Fruit fly (Drosophila melanogaster) whole organism, wandering third instar larva: ENCODE measurements around the gene BBS1.

Experiments used
- CG32264 ChIP-seq: fragments of 200-800 bp; sonication (Bioruptor generic); optimal IDR thresholded peaks from 2 replicates; lab custom pipeline; 2016; ENCODE audit warnings: missing biosample characterization, missing genetic modification characterization
- Dfd ChIP-seq: fragments of >200 bp; optimal IDR thresholded peaks from 2 replicates; lab custom pipeline; 2017; ENCODE audit warnings: missing biosample characterization, missing genetic modification characterization
- Hr78 ChIP-seq: fragments of >200 bp; optimal IDR thresholded peaks from 2 replicates; lab custom pipeline; 2017; ENCODE audit warnings: missing biosample characterization, missing genetic modification characterization
- Myc ChIP-seq: fragments of >200 bp; optimal IDR thresholded peaks from 2 replicates; lab custom pipeline; 2017
- OdsH ChIP-seq: fragments of 200-800 bp; sonication (Bioruptor generic); optimal IDR thresholded peaks from 2 replicates; lab custom pipeline; 2016; ENCODE audit warnings: missing biosample characterization, mild to moderate bottlenecking, missing genetic modification characterization
- dsf ChIP-seq: sonication (Bioruptor generic); optimal IDR thresholded peaks from 2 replicates; lab custom pipeline; 2016; ENCODE audit warnings: missing biosample characterization, missing genetic modification characterization, borderline replicate concordance
- h ChIP-seq: fragments of 200-800 bp; sonication (Bioruptor generic); optimal IDR thresholded peaks from 3 replicates; lab custom pipeline; 2016; ENCODE audit warnings: missing biosample characterization, mild to moderate bottlenecking, missing genetic modification characterization
- jim ChIP-seq: fragments of 175-275, 200-325 bp; sonication (Bioruptor generic); optimal IDR thresholded peaks from 2 replicates; lab custom pipeline; 2016; ENCODE audit warnings: missing biosample characterization, mild to moderate bottlenecking, missing genetic modification characterization
- lola ChIP-seq: fragments of >200 bp; optimal IDR thresholded peaks from 2 replicates; lab custom pipeline; 2017; ENCODE audit warnings: missing biosample characterization, missing genetic modification characterization
- rgr ChIP-seq: fragments of 200-800 bp; sonication (Bioruptor generic); optimal IDR thresholded peaks from 3 replicates; lab custom pipeline; 2016; ENCODE audit warnings: missing biosample characterization, mild to moderate bottlenecking, missing genetic modification characterization
- sage ChIP-seq: fragments of 200-800 bp; sonication (Bioruptor generic); optimal IDR thresholded peaks from 2 replicates; lab custom pipeline; 2016; ENCODE audit warnings: missing biosample characterization, mild to moderate bottlenecking, missing genetic modification characterization
- tai ChIP-seq: sonication (Bioruptor generic); optimal IDR thresholded peaks from 2 replicates; lab custom pipeline; 2016; ENCODE audit warnings: missing biosample characterization, missing genetic modification characterization
- woc ChIP-seq: sonication (Bioruptor generic); optimal IDR thresholded peaks from 2 replicates; lab custom pipeline; 2016; ENCODE audit warnings: missing biosample characterization, mild to moderate bottlenecking, missing genetic modification characterization

- TF ChIP-seq CG32264 (GFP tag; lab: Kevin White, UChicago): no peak
- no peak for TF ChIP-seq jim (GFP tag; lab: Kevin White, UChicago)
- peak; percentile 62 for TF ChIP-seq OdsH (GFP tag; lab: Kevin White, UChicago)
- no peak for TF ChIP-seq Hr78 (GFP tag; lab: Kevin White, UChicago)
- TF ChIP-seq woc: peak; percentile 33
- no peak for TF ChIP-seq dsf (GFP tag; lab: Kevin White, UChicago)
- TF ChIP-seq Dfd (GFP tag; lab: Kevin White, UChicago): no peak
- no peak for TF ChIP-seq lola (GFP tag; lab: Kevin White, UChicago)
- TF ChIP-seq h: peak; percentile 63
- TF ChIP-seq Myc (lab: Kevin White, UChicago): no peak
- peak; percentile 42 for TF ChIP-seq rgr (GFP tag; lab: Kevin White, UChicago)
- TF ChIP-seq sage: no peak
- no peak for TF ChIP-seq tai (GFP tag; lab: Kevin White, UChicago)
These were observed 27.9 kb downstream of the BBS1 start for dm6 chr3L:7153634-7154033.
